Worm (Caenorhabditis elegans) whole organism, L4 larva: Measurements from ENCODE around the gene srz-48.

Experiments used
- F44E2.7 ChIP-seq: fragments of 200-800 bp; sonication (Bioruptor generic); IDR thresholded peaks from 2 replicates; pipeline ENCODE4 v2.1.2; 2022; ENCODE audit warnings: missing genetic modification characterization, missing compliant biosample characterization
- T26A8.4 ChIP-seq: fragments of 200-800 bp; sonication (Bioruptor generic); IDR thresholded peaks from 2 replicates; pipeline ENCODE4 v1.3.6; 2022; ENCODE audit warnings: missing genetic modification characterization, missing compliant biosample characterization
- Y105C5A.15 ChIP-seq: fragments of 200-800 bp; sonication (Bioruptor generic); IDR thresholded peaks from 2 replicates; pipeline ENCODE4 v1.3.6; 2022; ENCODE audit warnings: missing genetic modification characterization, missing compliant biosample characterization
- Y48G9A.11 ChIP-seq: fragments of 200-800 bp; sonication (Bioruptor generic); IDR thresholded peaks from 2 replicates; pipeline ENCODE4 v1.3.6; 2022; ENCODE audit warnings: missing genetic modification reagents, missing genetic modification characterization, missing compliant biosample characterization
- Y75B8A.6 ChIP-seq: fragments of 200-800 bp; sonication (Bioruptor generic); IDR thresholded peaks from 2 replicates; pipeline ENCODE4 v1.3.6; 2022; ENCODE audit warnings: missing genetic modification reagents, missing genetic modification characterization, missing compliant biosample characterization
- aha-1 ChIP-seq: fragments of 150-350 bp; peaks from one replicate; lab custom pipeline; 2014; ENCODE audit warnings: missing biosample characterization, missing genetic modification characterization
- attf-4 ChIP-seq: sonication (generic microtip); optimal IDR thresholded peaks from 3 replicates; lab custom pipeline; 2017; ENCODE audit warnings: missing biosample characterization, missing genetic modification characterization
- ceh-20 ChIP-seq: fragments of 200-800 bp; sonication (Bioruptor generic); IDR thresholded peaks from 2 replicates; pipeline ENCODE4 v1.3.6; 2022; ENCODE audit warnings: missing genetic modification reagents, missing genetic modification characterization, missing compliant biosample characterization
- ceh-44 ChIP-seq: fragments of 200-800 bp; sonication (Bioruptor generic); IDR thresholded peaks from 2 replicates; pipeline ENCODE4 v1.3.6; 2022; ENCODE audit warnings: missing genetic modification reagents, missing genetic modification characterization, missing compliant biosample characterization
- cey-2 ChIP-seq: sonication (generic microtip); optimal IDR thresholded peaks from 3 replicates; lab custom pipeline; 2017; ENCODE audit warnings: missing genetic modification characterization, mild to moderate bottlenecking, missing compliant biosample characterization, antibody characterized with exemption, borderline replicate concordance; ENCODE audit not compliant: insufficient read depth
- daf-12 ChIP-seq: fragments of 150-350 bp; optimal IDR thresholded peaks from 2 replicates; lab custom pipeline; 2014; ENCODE audit warnings: missing biosample characterization, missing genetic modification reagents, missing genetic modification characterization
- dmd-8 ChIP-seq: fragments of 200-800 bp; sonication (Bioruptor generic); IDR thresholded peaks from 2 replicates; pipeline ENCODE4 v1.3.6; 2022; ENCODE audit warnings: missing genetic modification characterization, missing compliant biosample characterization
- duxl-1 ChIP-seq: sonication (generic microtip); optimal IDR thresholded peaks from 2 replicates; lab custom pipeline; 2016; ENCODE audit warnings: mild to moderate bottlenecking, missing genetic modification characterization, moderate library complexity, missing compliant biosample characterization; ENCODE audit not compliant: poor library complexity
- egl-27 ChIP-seq: sonication (generic microtip); optimal IDR thresholded peaks from 3 replicates; lab custom pipeline; 2017; ENCODE audit warnings: missing biosample characterization, missing genetic modification reagents, missing genetic modification characterization
- hif-1 ChIP-seq, 2 experiments: sonication (generic microtip); optimal IDR thresholded peaks; 2 replicates each; lab custom pipeline; 2016 to 2017; ENCODE audit warnings: missing compliant biosample characterization in 2 of 2, missing genetic modification characterization in 2 of 2, missing genetic modification reagents in 2 of 2, missing genotype in 2 of 2, mild to moderate bottlenecking in 1 of 2
- hmg-1.1 ChIP-seq: fragments of 200-800 bp; sonication (Bioruptor generic); IDR thresholded peaks from 2 replicates; pipeline ENCODE4 v1.3.6; 2022; ENCODE audit warnings: missing genetic modification reagents, missing genetic modification characterization, missing compliant biosample characterization
- lin-1 ChIP-seq: fragments of 200-800 bp; sonication (Bioruptor generic); IDR thresholded peaks from 2 replicates; pipeline ENCODE4 v1.3.6; 2022; ENCODE audit warnings: missing genetic modification reagents, missing genetic modification characterization, missing compliant biosample characterization
- lin-13 ChIP-seq: fragments of 150-350 bp; optimal IDR thresholded peaks from 2 replicates; lab custom pipeline; 2014; ENCODE audit warnings: missing biosample characterization, missing genetic modification reagents, missing genetic modification characterization
- lin-38 ChIP-seq: fragments of 200-800 bp; sonication (Bioruptor generic); IDR thresholded peaks from 2 replicates; pipeline ENCODE4 v1.3.6; 2022; ENCODE audit warnings: missing genetic modification reagents, missing genetic modification characterization, missing compliant biosample characterization
- lsy-2 ChIP-seq, 2 experiments: fragments of 150-350 bp in 1 of 2; sonication (generic microtip) in 1 of 2; optimal IDR thresholded peaks; 2 replicates each; lab custom pipeline; 2014 to 2017; ENCODE audit warnings: missing biosample characterization in 2 of 2, missing genetic modification characterization in 2 of 2
- madf-5 ChIP-seq, 2 experiments: fragments of 200-800 bp; sonication (Bioruptor generic); IDR thresholded peaks; 2 replicates each; pipeline ENCODE4 v1.3.6; 2022; ENCODE audit warnings: missing compliant biosample characterization in 2 of 2, missing genetic modification characterization in 2 of 2
- madf-9 ChIP-seq: fragments of 200-800 bp; sonication (Bioruptor generic); conservative IDR thresholded peaks from 2 replicates; pipeline ENCODE4 v1.3.6; 2022; ENCODE audit warnings: missing genetic modification reagents, missing genetic modification characterization, missing compliant biosample characterization
- mep-1 ChIP-seq: fragments of 150-350 bp; sonication (generic microtip); optimal IDR thresholded peaks from 3 replicates; lab custom pipeline; 2014; ENCODE audit warnings: missing biosample characterization, missing genetic modification characterization
- mxl-2 ChIP-seq: fragments of 200-800 bp; sonication (Bioruptor generic); conservative IDR thresholded peaks from 2 replicates; pipeline ENCODE4 v1.3.6; 2022; ENCODE audit warnings: missing genetic modification reagents, missing genetic modification characterization, missing compliant biosample characterization
- nhr-28 ChIP-seq: fragments of 150-350 bp; optimal IDR thresholded peaks from 2 replicates; lab custom pipeline; 2014; ENCODE audit warnings: missing biosample characterization, missing genetic modification characterization
- nhr-41 ChIP-seq: fragments of 200-800 bp; sonication (Bioruptor generic); IDR thresholded peaks from 2 replicates; pipeline ENCODE4 v1.3.6; 2022; ENCODE audit warnings: missing genetic modification reagents, missing genetic modification characterization, missing compliant biosample characterization
- nhr-42 ChIP-seq: fragments of 200-800 bp; sonication (Bioruptor generic); IDR thresholded peaks from 2 replicates; pipeline ENCODE4 v1.3.6; 2022; ENCODE audit warnings: missing genetic modification characterization, missing compliant biosample characterization
- nhr-76 ChIP-seq: fragments of 150-350 bp; optimal IDR thresholded peaks from 2 replicates; lab custom pipeline; 2014; ENCODE audit warnings: missing biosample characterization, missing genetic modification characterization
- php-3 ChIP-seq: fragments of 200-800 bp; sonication (Bioruptor generic); IDR thresholded peaks from 2 replicates; pipeline ENCODE4 v1.3.6; 2022; ENCODE audit warnings: missing genetic modification reagents, missing genetic modification characterization, missing compliant biosample characterization
- sdz-12 ChIP-seq: fragments of 200-800 bp; sonication (Bioruptor generic); optimal IDR thresholded peaks from 2 replicates; lab custom pipeline; 2018; ENCODE audit warnings: mild to moderate bottlenecking, missing genetic modification characterization, missing compliant biosample characterization
- set-16 ChIP-seq: fragments of 200-800 bp; sonication (Bioruptor generic); IDR thresholded peaks from 2 replicates; pipeline ENCODE4 v1.3.6; 2022; ENCODE audit warnings: missing genetic modification reagents, missing genetic modification characterization, missing compliant biosample characterization
- snpc-4 ChIP-seq: fragments of 150-350 bp; optimal IDR thresholded peaks from 2 replicates; lab custom pipeline; 2014; ENCODE audit warnings: missing biosample characterization, missing genetic modification characterization
- spr-3 ChIP-seq: fragments of 200-800 bp; sonication (Bioruptor generic); optimal IDR thresholded peaks from 2 replicates; lab custom pipeline; 2018; ENCODE audit warnings: mild to moderate bottlenecking, missing genetic modification characterization, missing compliant biosample characterization
- tag-97 ChIP-seq: fragments of 200-800 bp; sonication (Bioruptor generic); IDR thresholded peaks from 2 replicates; pipeline ENCODE4 v1.3.6; 2022; ENCODE audit warnings: missing genetic modification characterization, missing compliant biosample characterization
- zfp-3 ChIP-seq: fragments of 200-800 bp; sonication (Bioruptor generic); conservative IDR thresholded peaks from 2 replicates; pipeline ENCODE4 v1.3.6; 2022; ENCODE audit warnings: missing genetic modification reagents, missing genetic modification characterization, missing compliant biosample characterization
- zip-2 ChIP-seq: fragments of 150-350 bp; optimal IDR thresholded peaks from 2 replicates; lab custom pipeline; 2014; ENCODE audit warnings: missing biosample characterization, missing genetic modification characterization

The srz-48 gene

DNA sequence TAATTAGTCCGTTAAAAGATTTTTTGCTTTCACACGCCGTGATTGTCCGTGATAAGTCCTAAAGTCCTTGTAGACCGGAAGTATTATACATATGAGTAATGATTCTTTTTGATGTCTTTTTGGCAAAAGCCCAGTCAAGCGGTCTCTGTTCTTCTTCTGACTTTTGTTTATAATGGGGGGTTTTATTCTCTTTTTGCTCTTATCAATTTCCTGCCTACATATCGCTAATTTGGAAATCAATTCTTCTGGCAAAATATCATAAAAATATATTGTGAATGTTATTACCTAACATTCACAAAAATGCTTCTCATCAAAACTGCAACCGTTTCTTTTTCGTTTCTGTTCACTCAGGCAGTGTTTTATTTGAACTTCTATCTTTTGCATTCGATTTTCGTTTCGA, 16.5 kb upstream of the srz-48 start, which contains the start of gene srbc-61:
Gene srbc-61 (plus strand): TSS at position 301 of the 400 bp plus-strand sequence.
- TF ChIP-seq T26A8.4 (GFP tag; lab: Robert Waterston, UW), result no peak
- TF ChIP-seq, all 104 proteins: peak for 0

ce11 chrV:17473699-17474098, 13.7 kb upstream of the srz-48 start, which contains the start of gene srh-123:
TSS of gene srh-123 (plus strand) at chrV:17473999.
- TF ChIP-seq mxl-2 (GFP tag; lab: Robert Waterston, UW) (no peak), hmg-1.1 (GFP tag; lab: Robert Waterston, UW) (no peak), ceh-20 (GFP tag; lab: Robert Waterston, UW) (no peak), mep-1 (tag; lab: Kevin White, UChicago) (no peak), nhr-42 (GFP tag; lab: Robert Waterston, UW) (no peak), hif-1 (tag; optimal IDR thresholded peaks at IDR 0.05; lab: Kevin White, UChicago) (no peak), Y105C5A.15 (no peak), aha-1 (tag; lab: Kevin White, UChicago) (no peak), F44E2.7 (no peak), snpc-4 (tag; lab: Kevin White, UChicago) (no peak), Y48G9A.11 (no peak), lin-38 (GFP tag; lab: Robert Waterston, UW) (no peak), egl-27 (tag; lab: Kevin White, UChicago) (no peak), lsy-2 (tag; optimal IDR thresholded peaks at IDR 0.05; lab: Kevin White, UChicago) (no peak), Y75B8A.6 (no peak), duxl-1 (tag; lab: Kevin White, UChicago) (no peak), nhr-28 (tag; lab: Kevin White, UChicago) (no peak), spr-3 (GFP tag; lab: Kevin White, UChicago) (no peak), dmd-8 (GFP tag; lab: Robert Waterston, UW) (no peak)

DNA sequence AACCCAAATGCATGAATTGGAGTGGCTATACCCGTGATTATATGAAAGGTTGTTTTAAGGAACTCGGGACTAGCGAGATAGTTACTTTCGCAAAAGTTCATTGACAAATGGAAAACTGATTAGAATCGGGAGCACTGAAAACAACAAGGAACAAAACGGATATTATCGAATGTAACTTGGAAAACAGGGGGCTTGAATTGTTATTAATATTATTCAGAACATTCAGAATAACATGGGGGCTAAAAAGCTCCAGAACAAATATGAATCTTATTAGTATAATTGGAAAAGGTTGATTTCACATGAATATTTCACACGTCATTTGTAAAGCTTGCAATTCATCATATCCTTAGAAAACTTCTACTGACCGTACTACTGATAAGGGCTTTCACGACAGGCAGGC, 11.6 kb upstream of the srz-48 start, which contains the start of gene srh-235:
Gene srh-235 (minus strand): TSS at position 101 of the 400 bp plus-strand sequence.
- TF ChIP-seq madf-9 (GFP tag; lab: Robert Waterston, UW) (no peak), sdz-12 (GFP tag; lab: Kevin White, UChicago) (no peak), set-16 (GFP tag; lab: Robert Waterston, UW) (no peak), attf-4 (no peak), ceh-44 (GFP tag; lab: Robert Waterston, UW) (no peak), zip-2 (no peak), zfp-3 (GFP tag; lab: Robert Waterston, UW) (no peak), lin-13 (GFP tag; lab: Kevin White, UChicago) (no peak), nhr-41 (GFP tag; lab: Robert Waterston, UW) (no peak), tag-97 (GFP tag; lab: Robert Waterston, UW) (no peak), madf-5 (GFP tag; IDR thresholded peaks at IDR 0.05; lab: Robert Waterston, UW) (no peak), php-3 (GFP tag; lab: Robert Waterston, UW) (no peak), mxl-2 (GFP tag; lab: Robert Waterston, UW) (no peak), lin-1 (GFP tag; lab: Robert Waterston, UW) (no peak), cey-2 (tag; lab: Kevin White, UChicago) (no peak), dmd-8 (GFP tag; lab: Robert Waterston, UW) (no peak), nhr-28 (tag; lab: Kevin White, UChicago) (no peak), nhr-76 (tag; lab: Kevin White, UChicago) (no peak), daf-12 (no peak)
- TF ChIP-seq, all 104 proteins: peak for 0

DNA sequence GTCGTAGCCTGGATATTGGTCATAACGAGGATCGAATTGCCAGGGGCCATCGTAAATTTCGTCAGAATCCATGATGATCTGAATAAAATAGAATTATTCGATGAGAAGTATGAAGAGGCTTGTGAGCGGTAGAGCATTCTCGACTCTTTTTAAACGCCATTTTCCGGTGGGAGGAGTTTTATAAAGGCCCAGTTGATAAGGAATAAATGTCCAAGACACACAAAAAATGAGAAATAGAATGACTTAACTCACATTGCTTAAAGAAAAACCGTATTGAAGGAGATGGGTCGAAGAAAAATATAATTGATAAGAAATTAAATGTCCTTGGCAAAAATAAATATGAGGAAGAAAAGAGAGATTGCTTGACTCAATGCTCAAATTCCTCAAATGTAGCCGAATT, 9.2 kb upstream of the srz-48 start, which contains the start of gene F20E11.17:
Gene F20E11.17 (minus strand): TSS at position 101 of the 400 bp plus-strand sequence.
- TF ChIP-seq attf-4 (no peak), F44E2.7 (no peak)
